Worm (Caenorhabditis elegans) whole organism, midembryonic: ENCODE measurements around the gene F11D5.5.

Experiments used
- cog-1 ChIP-seq: sonication (generic microtip); optimal IDR thresholded peaks from 2 replicates; lab custom pipeline; 2016; ENCODE audit warnings: missing genetic modification characterization, missing compliant biosample characterization
- flt-1 ChIP-seq: fragments of 200-800 bp; sonication (Bioruptor generic); IDR thresholded peaks from 2 replicates; pipeline ENCODE4 v1.3.6; 2022; ENCODE audit warnings: missing genetic modification characterization, missing compliant biosample characterization
- klf-2 ChIP-seq: fragments of 200-800 bp; sonication (Bioruptor generic); conservative IDR thresholded peaks from 2 replicates; pipeline ENCODE4 v1.3.6; 2022; ENCODE audit warnings: missing genetic modification reagents, missing genetic modification characterization, missing compliant biosample characterization
- med-1 ChIP-seq: sonication (generic microtip); optimal IDR thresholded peaks from 2 replicates; lab custom pipeline; 2017; ENCODE audit warnings: missing genetic modification characterization, mild to moderate bottlenecking, missing compliant biosample characterization, antibody characterized with exemption, missing genetic modification reagents; ENCODE audit not compliant: insufficient read depth
- ref-1 ChIP-seq: fragments of 200-800 bp; sonication (Bioruptor generic); conservative IDR thresholded peaks from 2 replicates; pipeline ENCODE4 v1.3.6; 2022; ENCODE audit warnings: missing genetic modification reagents, missing genetic modification characterization, missing compliant biosample characterization
- tab-1 ChIP-seq: fragments of 200-800 bp; sonication (Bioruptor generic); IDR thresholded peaks from 2 replicates; pipeline ENCODE4 v1.3.6; 2022; ENCODE audit warnings: missing genetic modification characterization, missing compliant biosample characterization
- ztf-29 ChIP-seq: fragments of 200-800 bp; sonication (Bioruptor generic); IDR thresholded peaks from 2 replicates; pipeline ENCODE4 v1.3.6; 2022; ENCODE audit warnings: missing genetic modification reagents, missing genetic modification characterization, missing compliant biosample characterization

DNA sequence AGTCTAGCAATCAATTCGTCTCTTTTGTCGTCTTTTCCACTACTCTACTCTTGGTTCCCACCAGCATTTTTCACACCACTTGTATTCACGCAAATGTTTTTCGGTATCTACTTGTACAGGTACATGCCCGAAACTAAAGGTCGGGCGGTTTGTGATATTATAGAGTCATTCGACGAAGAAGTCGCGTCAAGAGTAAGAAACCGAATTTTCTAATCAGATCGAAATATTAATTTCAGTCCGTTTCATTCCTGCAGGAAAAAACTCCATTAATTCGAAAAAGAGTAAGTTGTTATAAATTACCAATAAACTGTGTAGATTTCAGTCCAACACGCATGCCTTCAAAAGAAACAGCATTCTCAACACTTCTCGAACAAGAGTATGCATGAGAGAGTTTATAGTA, 9.9 kb upstream of the F11D5.5 start:
- TF ChIP-seq cog-1 (tag; lab: Kevin White, UChicago) (no peak), klf-2 (no peak), tab-1 (GFP tag; lab: Robert Waterston, UW) (no peak), ztf-29 (GFP tag; lab: Robert Waterston, UW) (no peak), med-1 (no peak), ref-1 (GFP tag; lab: Robert Waterston, UW) (no peak), flt-1 (GFP tag; lab: Robert Waterston, UW) (no peak)
